Fruit fly (Drosophila melanogaster) whole organism, embryonic: ENCODE data around the gene Sfp78E.

Experiments
- Atf6 ChIP-seq: fragments of 200-800 bp; sonication (Bioruptor generic); IDR thresholded peaks from 2 replicates; pipeline ENCODE4 v1.3.6; 2022; ENCODE audit warnings: missing biosample characterization, missing genetic modification characterization
- CG10321 ChIP-seq: fragments of 200-800 bp; sonication (Bioruptor generic); IDR thresholded peaks from 2 replicates; pipeline ENCODE4 v1.3.6; 2022; ENCODE audit warnings: missing biosample characterization, missing genetic modification characterization
- CG12769 ChIP-seq: fragments of 200-800 bp; sonication (Bioruptor generic); optimal IDR thresholded peaks from 2 replicates; lab custom pipeline; 2019; ENCODE audit warnings: missing biosample characterization, mild to moderate bottlenecking, missing genetic modification characterization, moderate library complexity
- CG14710 ChIP-seq: fragments of 200-800 bp; sonication (Bioruptor generic); optimal IDR thresholded peaks from 3 replicates; lab custom pipeline; 2019; ENCODE audit warnings: missing biosample characterization, mild to moderate bottlenecking, missing genetic modification characterization, moderate library complexity
- CG16779 ChIP-seq: fragments of 200-800 bp; sonication (Bioruptor generic); IDR thresholded peaks from 2 replicates; pipeline ENCODE4 v1.3.6; 2022; ENCODE audit warnings: missing biosample characterization, missing genetic modification characterization
- CG16815 ChIP-seq: fragments of 200-800 bp; sonication (Bioruptor generic); optimal IDR thresholded peaks from 3 replicates; lab custom pipeline; 2017; ENCODE audit warnings: missing biosample characterization, mild to moderate bottlenecking, missing genetic modification characterization
- CG17568 ChIP-seq: fragments of 200-800 bp; sonication (Bioruptor generic); optimal IDR thresholded peaks from 2 replicates; lab custom pipeline; 2018; ENCODE audit warnings: missing biosample characterization, mild to moderate bottlenecking, missing genetic modification characterization, moderate library complexity
- CG18262 ChIP-seq: fragments of 200-800 bp; optimal IDR thresholded peaks from 3 replicates; lab custom pipeline; 2019; ENCODE audit warnings: missing biosample characterization, mild to moderate bottlenecking, missing genetic modification characterization, moderate library complexity
- CG2120 ChIP-seq: fragments of 200-800 bp; sonication (Bioruptor generic); optimal IDR thresholded peaks from 3 replicates; lab custom pipeline; 2016; ENCODE audit warnings: missing biosample characterization, missing genetic modification characterization
- CG32532 ChIP-seq: fragments of 200-800 bp; sonication (Bioruptor generic); IDR thresholded peaks from 2 replicates; pipeline ENCODE4 v1.3.6; 2022; ENCODE audit warnings: missing biosample characterization, missing genetic modification characterization
- CG43689 ChIP-seq: fragments of 200-800 bp; sonication (Bioruptor generic); IDR thresholded peaks from 2 replicates; pipeline ENCODE4 v1.3.6; 2022; ENCODE audit warnings: missing biosample characterization, missing genetic modification characterization
- CG4854 ChIP-seq: fragments of 200-800 bp; sonication (Bioruptor generic); optimal IDR thresholded peaks from 2 replicates; lab custom pipeline; 2016; ENCODE audit warnings: missing biosample characterization, missing genetic modification characterization, inconsistent platforms
- CG6854 ChIP-seq: fragments of 200-800 bp; sonication (Bioruptor generic); optimal IDR thresholded peaks from 3 replicates; lab custom pipeline; 2017; ENCODE audit warnings: missing biosample characterization, mild to moderate bottlenecking, missing genetic modification characterization
- CG7372 ChIP-seq: fragments of 200-800 bp; sonication (Bioruptor generic); IDR thresholded peaks from 2 replicates; pipeline ENCODE4 v1.3.6; 2022; ENCODE audit warnings: missing biosample characterization, missing genetic modification characterization
- CG8290 ChIP-seq, 3 experiments: fragments of 200-800 bp; sonication (Bioruptor generic); optimal IDR thresholded peaks; 2 replicates each; lab custom pipeline; 2016 to 2019; ENCODE audit warnings: missing biosample characterization in 3 of 3, missing genetic modification characterization in 3 of 3, mild to moderate bottlenecking in 2 of 3, moderate library complexity in 1 of 3
- Dbx ChIP-seq: fragments of 200-800 bp; sonication (Bioruptor generic); IDR thresholded peaks from 3 replicates; pipeline ENCODE4 v1.3.6; 2022; ENCODE audit warnings: missing biosample characterization, missing genetic modification characterization
- Deaf1 ChIP-seq: fragments of 200-800 bp; optimal IDR thresholded peaks from 3 replicates; lab custom pipeline; 2019; ENCODE audit warnings: missing biosample characterization, mild to moderate bottlenecking, missing genetic modification characterization, moderate library complexity
- Fer2 ChIP-seq: fragments of 200-800 bp; sonication (Bioruptor generic); optimal IDR thresholded peaks from 2 replicates; lab custom pipeline; 2018; ENCODE audit warnings: missing biosample characterization, mild to moderate bottlenecking, missing genetic modification characterization, moderate library complexity
- Gug ChIP-seq: fragments of 200-800 bp; sonication (Bioruptor generic); IDR thresholded peaks from 4 replicates; pipeline ENCODE4 v1.3.6; 2022; ENCODE audit warnings: missing biosample characterization, missing genetic modification characterization
- HHEX ChIP-seq: fragments of 200-800 bp; sonication (Bioruptor generic); optimal IDR thresholded peaks from 3 replicates; lab custom pipeline; 2017; ENCODE audit warnings: missing biosample characterization, mild to moderate bottlenecking, missing genetic modification characterization, missing genetic modification reagents
- Hr3 ChIP-seq: fragments of 200-800 bp; sonication (Bioruptor generic); optimal IDR thresholded peaks from 3 replicates; lab custom pipeline; 2016; ENCODE audit warnings: missing biosample characterization, missing genetic modification characterization
- Hr51 ChIP-seq, 2 experiments: fragments of 200-800 bp; sonication (Bioruptor generic); optimal IDR thresholded peaks; 2 replicates in 1 of 2; 3 replicates in 1 of 2; lab custom pipeline; 2016 to 2018; ENCODE audit warnings: missing biosample characterization in 2 of 2, missing genetic modification characterization in 2 of 2, mild to moderate bottlenecking in 1 of 2, moderate library complexity in 1 of 2
- MESR4 ChIP-seq: fragments of 200-800 bp; sonication (Bioruptor generic); optimal IDR thresholded peaks from 2 replicates; lab custom pipeline; 2018; ENCODE audit warnings: missing biosample characterization, mild to moderate bottlenecking, missing genetic modification characterization, moderate library complexity
- Nf-YC ChIP-seq: fragments of 200-800 bp; optimal IDR thresholded peaks from 3 replicates; lab custom pipeline; 2019; ENCODE audit warnings: missing biosample characterization, mild to moderate bottlenecking, missing genetic modification characterization, moderate library complexity
- Oaz ChIP-seq: fragments of 200-800 bp; sonication (Bioruptor generic); IDR thresholded peaks from 2 replicates; pipeline ENCODE4 v1.3.6; 2022; ENCODE audit warnings: missing biosample characterization, missing genetic modification characterization
- PHDP ChIP-seq: fragments of 200-800 bp; sonication (Bioruptor generic); optimal IDR thresholded peaks from 3 replicates; lab custom pipeline; 2018; ENCODE audit warnings: missing biosample characterization, mild to moderate bottlenecking, missing genetic modification characterization, moderate library complexity
- Pdp1 ChIP-seq, 2 experiments: fragments of 200-800 bp; sonication (Bioruptor generic); optimal IDR thresholded peaks; 3 replicates each; lab custom pipeline; 2016; ENCODE audit warnings: missing biosample characterization in 2 of 2, missing genetic modification characterization in 2 of 2, mild to moderate bottlenecking in 1 of 2, moderate library complexity in 1 of 2
- Six4 ChIP-seq: fragments of 200-800 bp; sonication (Bioruptor generic); optimal IDR thresholded peaks from 2 replicates; lab custom pipeline; 2016; ENCODE audit warnings: missing biosample characterization, missing genetic modification characterization
- Sry-β ChIP-seq: fragments of 200-800 bp; sonication (Bioruptor generic); optimal IDR thresholded peaks from 2 replicates; lab custom pipeline; 2018; ENCODE audit warnings: missing biosample characterization, mild to moderate bottlenecking, missing genetic modification characterization, moderate library complexity
- Ssrp ChIP-seq: fragments of 200-800 bp; sonication (Bioruptor generic); optimal IDR thresholded peaks from 2 replicates; lab custom pipeline; 2018; ENCODE audit warnings: missing biosample characterization, mild to moderate bottlenecking, missing genetic modification characterization, moderate library complexity
- chif ChIP-seq, 2 experiments: fragments of 200-800 bp; sonication (Bioruptor generic); optimal IDR thresholded peaks; 3 replicates each; lab custom pipeline; 2016; ENCODE audit warnings: missing biosample characterization in 2 of 2, missing genetic modification characterization in 2 of 2
- crp ChIP-seq, 2 experiments: fragments of 200-800 bp; sonication (Bioruptor generic); optimal IDR thresholded peaks; 2 replicates in 1 of 2; 3 replicates in 1 of 2; lab custom pipeline; 2017; ENCODE audit warnings: missing biosample characterization in 2 of 2, missing genetic modification characterization in 2 of 2, mild to moderate bottlenecking in 1 of 2, moderate library complexity in 1 of 2
- fd3F ChIP-seq: fragments of 200-800 bp; sonication (Bioruptor generic); optimal IDR thresholded peaks from 2 replicates; lab custom pipeline; 2018; ENCODE audit warnings: missing biosample characterization, mild to moderate bottlenecking, missing genetic modification characterization, moderate library complexity
- fu2 ChIP-seq: fragments of 200-800 bp; sonication (Bioruptor generic); optimal IDR thresholded peaks from 2 replicates; lab custom pipeline; 2016; ENCODE audit warnings: missing biosample characterization, missing genetic modification characterization
- grn ChIP-seq: fragments of 200-800 bp; sonication (Bioruptor generic); optimal IDR thresholded peaks from 3 replicates; lab custom pipeline; 2017; ENCODE audit warnings: missing biosample characterization, missing genetic modification characterization
- h ChIP-seq: fragments of >200 bp; optimal IDR thresholded peaks from 2 replicates; lab custom pipeline; 2017
- kah ChIP-seq: fragments of 200-800 bp; sonication (Bioruptor generic); optimal IDR thresholded peaks from 2 replicates; lab custom pipeline; 2018; ENCODE audit warnings: missing biosample characterization, mild to moderate bottlenecking, missing genetic modification characterization
- lov ChIP-seq, 2 experiments: fragments of 200-800 bp in 1 of 2; fragments of >200 bp in 1 of 2; sonication (Bioruptor generic) in 1 of 2; IDR thresholded peaks in 1 of 2; optimal IDR thresholded peaks in 1 of 2; 2 replicates in 1 of 2; 3 replicates in 1 of 2; pipeline versions ENCODE4 v1.3.6 to Lab custom; 2017 to 2022; ENCODE audit warnings: missing biosample characterization in 1 of 2, missing genetic modification characterization in 1 of 2
- odd ChIP-seq: fragments of 200-800 bp; sonication (Bioruptor generic); optimal IDR thresholded peaks from 2 replicates; lab custom pipeline; 2017; ENCODE audit warnings: missing biosample characterization, mild to moderate bottlenecking, missing genetic modification characterization
- p53 ChIP-seq: fragments of 200-800 bp; sonication (Bioruptor generic); optimal IDR thresholded peaks from 2 replicates; lab custom pipeline; 2016; ENCODE audit warnings: missing biosample characterization, missing genetic modification characterization
- pb ChIP-seq: fragments of 200-800 bp; sonication (Bioruptor generic); optimal IDR thresholded peaks from 3 replicates; lab custom pipeline; 2016; ENCODE audit warnings: missing biosample characterization, missing genetic modification characterization
- prd ChIP-seq, 3 experiments: fragments of >200 bp in 2 of 3; fragments of 200-800 bp in 1 of 3; sonication (Bioruptor generic) in 1 of 3; optimal IDR thresholded peaks in 2 of 3; IDR thresholded peaks in 1 of 3; 2 replicates in 2 of 3; 3 replicates in 1 of 3; pipeline versions ENCODE4 v1.3.6 to Lab custom; 2017 to 2022; ENCODE audit warnings: missing biosample characterization in 1 of 3, missing genetic modification characterization in 1 of 3
- row ChIP-seq: fragments of 200-800 bp; sonication (Bioruptor generic); IDR thresholded peaks from 3 replicates; pipeline ENCODE4 v1.3.6; 2022; ENCODE audit warnings: missing biosample characterization, missing genetic modification characterization
- slbo ChIP-seq: fragments of 200-800 bp; sonication (Bioruptor generic); IDR thresholded peaks from 2 replicates; pipeline ENCODE4 v1.3.6; 2022; ENCODE audit warnings: missing biosample characterization, missing genetic modification characterization
- sob ChIP-seq: fragments of 200-800 bp; sonication (Bioruptor generic); IDR thresholded peaks from 2 replicates; pipeline ENCODE4 v1.3.6; 2022; ENCODE audit warnings: missing biosample characterization, missing genetic modification characterization
- sqz ChIP-seq: fragments of 200-800 bp; sonication (Bioruptor generic); optimal IDR thresholded peaks from 3 replicates; lab custom pipeline; 2018; ENCODE audit warnings: missing biosample characterization, mild to moderate bottlenecking, missing genetic modification characterization
- sr ChIP-seq: fragments of 200-800 bp; sonication (Bioruptor generic); IDR thresholded peaks from 3 replicates; pipeline ENCODE4 v1.3.6; 2022; ENCODE audit warnings: missing biosample characterization, missing genetic modification characterization
- tgo ChIP-seq: fragments of 200-800 bp; sonication (Bioruptor generic); IDR thresholded peaks from 3 replicates; pipeline ENCODE4 v1.3.6; 2022; ENCODE audit warnings: missing biosample characterization, missing genetic modification characterization
- zen ChIP-seq: fragments of 200-800 bp; sonication (Bioruptor generic); optimal IDR thresholded peaks from 3 replicates; lab custom pipeline; 2018; ENCODE audit warnings: missing biosample characterization, mild to moderate bottlenecking, missing genetic modification characterization, moderate library complexity

The Sfp78E gene

DNA sequence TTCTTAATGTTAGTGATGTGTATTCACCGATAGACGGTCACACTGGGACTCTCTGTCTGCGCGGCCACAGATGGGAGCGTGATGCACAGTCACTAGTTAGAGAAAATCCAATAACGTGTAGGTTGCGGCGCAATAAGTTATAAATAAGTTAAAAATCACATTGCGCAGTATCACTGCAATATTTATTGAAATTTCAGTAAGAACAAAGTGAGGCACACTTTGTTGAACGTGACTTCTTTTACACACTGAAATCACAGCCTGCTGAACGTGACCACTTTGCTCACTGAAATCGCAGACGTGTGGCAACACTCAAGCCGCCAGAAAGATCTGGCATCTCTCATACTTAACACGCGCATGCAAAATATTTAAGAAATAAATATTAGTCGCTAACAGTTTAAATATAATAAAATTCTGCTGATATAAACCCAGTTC is 44.8 kb upstream of the Sfp78E start, which contains the start of the genes CG11247 and Polr2H (continued):
- TF ChIP-seq zen (peak; percentile 85), h (lab: Kevin White, UChicago) (no peak), Nf-YC (tag; lab: Kevin White, UChicago) (peak; percentile 70), kah (peak; percentile 6), MESR4 (GFP tag; lab: Kevin White, UChicago) (no peak), chif (GFP tag; optimal IDR thresholded peaks at IDR 0.05; lab: Kevin White, UChicago) (peak; percentile 92 to 96), Pdp1 (GFP tag; optimal IDR thresholded peaks at IDR 0.05; lab: Kevin White, UChicago) (peak; percentile 89 to 97), odd (GFP tag; lab: Kevin White, UChicago) (peak; percentile 29), fu2 (GFP tag; lab: Kevin White, UChicago) (peak; percentile 95), CG7372 (GFP tag; lab: Robert Waterston, UW) (peak; percentile 93), Atf6 (GFP tag; lab: Robert Waterston, UW) (peak; percentile 85), sqz (GFP tag; lab: Kevin White, UChicago) (peak; percentile 28), row (peak; percentile 99), fd3F (peak; percentile 79), CG10321 (GFP tag; lab: Robert Waterston, UW) (peak; percentile 65), CG2120 (GFP tag; lab: Kevin White, UChicago) (peak; percentile 97), CG8290 (GFP tag; optimal IDR thresholded peaks at IDR 0.05; lab: Kevin White, UChicago) (peak; percentile 87), CG8290 (tag; optimal IDR thresholded peaks at IDR 0.05; lab: Kevin White, UChicago) (peak; percentile 51 to 94), CG16779 (peak; percentile 63), Fer2 (tag; lab: Kevin White, UChicago) (peak; percentile 78), pb (GFP tag; lab: Kevin White, UChicago) (peak; percentile 86), HHEX (GFP tag; lab: Kevin White, UChicago) (peak; percentile 71), Sry-β (peak; percentile 66), Gug (GFP tag; lab: Robert Waterston, UW) (peak; percentile 96), CG32532 (GFP tag; lab: Robert Waterston, UW) (peak; percentile 95), Hr51 (GFP tag; optimal IDR thresholded peaks at IDR 0.05; lab: Kevin White, UChicago) (peak; percentile 83 to 88), CG6854 (GFP tag; lab: Kevin White, UChicago) (no peak), CG43689 (peak; percentile 63), p53 (peak; percentile 87), grn (GFP tag; lab: Kevin White, UChicago) (peak; percentile 30), sob (GFP tag; lab: Robert Waterston, UW) (peak; percentile 94), prd (optimal IDR thresholded peaks at IDR 0.05; lab: Kevin White, UChicago) (no peak), prd (GFP tag; IDR thresholded peaks at IDR 0.05; lab: Robert Waterston, UW) (peak; percentile 97), Ssrp (tag; lab: Kevin White, UChicago) (peak; percentile 89), CG18262 (tag; lab: Kevin White, UChicago) (peak; percentile 81), Oaz (GFP tag; lab: Robert Waterston, UW) (peak; percentile 83), Six4 (peak; percentile 81), Deaf1 (tag; lab: Kevin White, UChicago) (no peak), CG12769 (tag; lab: Kevin White, UChicago) (peak; percentile 94), PHDP (tag; lab: Kevin White, UChicago) (peak; percentile 80), CG16815 (peak; percentile 90), Dbx (GFP tag; lab: Robert Waterston, UW) (peak; percentile 93), lov (optimal IDR thresholded peaks at IDR 0.05; lab: Kevin White, UChicago) (no peak), lov (GFP tag; IDR thresholded peaks at IDR 0.05; lab: Robert Waterston, UW) (peak; percentile 81; the same call in 2 of the 3 replicates), CG17568 (no peak), crp (GFP tag; optimal IDR thresholded peaks at IDR 0.05; lab: Kevin White, UChicago) (peak in 1 of 2 experiments; percentile 66), sr (GFP tag; lab: Robert Waterston, UW) (peak; percentile 73; the same call in 2 of the 3 replicates), slbo (GFP tag; lab: Robert Waterston, UW) (peak; percentile 97), CG14710 (peak; percentile 97), Hr3 (GFP tag; lab: Kevin White, UChicago) (peak; percentile 94), tgo (GFP tag; lab: Robert Waterston, UW) (peak; percentile 92), CG4854 (GFP tag; lab: Kevin White, UChicago) (peak; percentile 83)
